Worm (Caenorhabditis elegans) whole organism, midembryonic: ENCODE data around the gene sre-16.

Experiments used
- T22C8.4 ChIP-seq: fragments of 200-800 bp; sonication (Bioruptor generic); IDR thresholded peaks from 2 replicates; pipeline ENCODE4 v1.3.6; 2022; ENCODE audit warnings: missing genetic modification characterization, missing compliant biosample characterization
- cog-1 ChIP-seq: sonication (generic microtip); optimal IDR thresholded peaks from 2 replicates; lab custom pipeline; 2016; ENCODE audit warnings: missing genetic modification characterization, missing compliant biosample characterization
- flt-1 ChIP-seq: fragments of 200-800 bp; sonication (Bioruptor generic); IDR thresholded peaks from 2 replicates; pipeline ENCODE4 v1.3.6; 2022; ENCODE audit warnings: missing genetic modification characterization, missing compliant biosample characterization
- klf-2 ChIP-seq: fragments of 200-800 bp; sonication (Bioruptor generic); conservative IDR thresholded peaks from 2 replicates; pipeline ENCODE4 v1.3.6; 2022; ENCODE audit warnings: missing genetic modification reagents, missing genetic modification characterization, missing compliant biosample characterization
- med-1 ChIP-seq: sonication (generic microtip); optimal IDR thresholded peaks from 2 replicates; lab custom pipeline; 2017; ENCODE audit warnings: missing genetic modification characterization, mild to moderate bottlenecking, missing compliant biosample characterization, antibody characterized with exemption, missing genetic modification reagents; ENCODE audit not compliant: insufficient read depth
- ref-1 ChIP-seq: fragments of 200-800 bp; sonication (Bioruptor generic); conservative IDR thresholded peaks from 2 replicates; pipeline ENCODE4 v1.3.6; 2022; ENCODE audit warnings: missing genetic modification reagents, missing genetic modification characterization, missing compliant biosample characterization
- tab-1 ChIP-seq: fragments of 200-800 bp; sonication (Bioruptor generic); IDR thresholded peaks from 2 replicates; pipeline ENCODE4 v1.3.6; 2022; ENCODE audit warnings: missing genetic modification characterization, missing compliant biosample characterization
- ztf-23 ChIP-seq: fragments of 200-800 bp; sonication (Bioruptor generic); IDR thresholded peaks from 2 replicates; pipeline ENCODE4 v1.3.6; 2022; ENCODE audit warnings: missing genetic modification reagents, missing genetic modification characterization, missing compliant biosample characterization
- ztf-29 ChIP-seq: fragments of 200-800 bp; sonication (Bioruptor generic); IDR thresholded peaks from 2 replicates; pipeline ENCODE4 v1.3.6; 2022; ENCODE audit warnings: missing genetic modification reagents, missing genetic modification characterization, missing compliant biosample characterization

Gene sre-16

ce11 chrIV:12217142-12217541 is 18.8 kb downstream of the sre-16 start:
- TF ChIP-seq ztf-23 (GFP tag; lab: Robert Waterston, UW) (no peak), tab-1 (no peak), flt-1 (GFP tag; lab: Robert Waterston, UW) (no peak)

- TF ChIP-seq ref-1 (GFP tag; lab: Robert Waterston, UW), result no peak
- TF ChIP-seq flt-1 (GFP tag; lab: Robert Waterston, UW), result no peak
- TF ChIP-seq med-1 (GFP tag; lab: Kevin White, UChicago), result no peak
- no peak for TF ChIP-seq tab-1
- no peak for TF ChIP-seq ztf-23 (GFP tag; lab: Robert Waterston, UW)
- TF ChIP-seq ztf-29, result no peak
These were observed 20.1 kb downstream of the sre-16 start, which contains the start of gene phy-2 for ce11 chrIV:12215762-12216295. TSS of gene phy-2 (minus strand) at chrIV:12215987.

ce11 chrIV:12212814-12213213 is 23.1 kb downstream of the sre-16 start:
- TF ChIP-seq ztf-29, result no peak
- TF ChIP-seq flt-1 (GFP tag; lab: Robert Waterston, UW), result no peak

- no peak for TF ChIP-seq tab-1
- TF ChIP-seq ztf-29, result no peak
- TF ChIP-seq ztf-23 (GFP tag; lab: Robert Waterston, UW), result no peak
These were observed 24.6 kb downstream of the sre-16 start for ce11 chrIV:12211292-12211691.

- TF ChIP-seq cog-1 (tag; lab: Kevin White, UChicago) (no peak), med-1 (GFP tag; lab: Kevin White, UChicago) (no peak), tab-1 (no peak), ztf-29 (no peak), ztf-23 (GFP tag; lab: Robert Waterston, UW) (no peak), T22C8.4 (GFP tag; lab: Robert Waterston, UW) (no peak), flt-1 (GFP tag; lab: Robert Waterston, UW) (no peak), klf-2 (no peak), ref-1 (GFP tag; lab: Robert Waterston, UW) (no peak)
These were observed 26.8 kb downstream of the sre-16 start, which contains the start of the genes marb-1 and F35G2.3 for ce11 chrIV:12208984-12209676. TSS of gene marb-1 (minus strand) at chrIV:12209010. TSS of gene F35G2.3 (plus strand) at chrIV:12209626.

- TF ChIP-seq flt-1 (GFP tag; lab: Robert Waterston, UW) (no peak), klf-2 (no peak), ref-1 (GFP tag; lab: Robert Waterston, UW) (no peak), tab-1 (no peak), med-1 (GFP tag; lab: Kevin White, UChicago) (no peak), ztf-23 (GFP tag; lab: Robert Waterston, UW) (no peak)
These were observed 28.0 kb downstream of the sre-16 start for ce11 chrIV:12207873-12208272.

ce11 chrIV:12207454-12207853 is 28.5 kb downstream of the sre-16 start:
- no peak for TF ChIP-seq ref-1 (GFP tag; lab: Robert Waterston, UW)
- no peak for TF ChIP-seq tab-1
- no peak for TF ChIP-seq klf-2
- TF ChIP-seq ztf-23 (GFP tag; lab: Robert Waterston, UW), result no peak
- TF ChIP-seq ztf-29, result no peak
- no peak for TF ChIP-seq cog-1 (tag; lab: Kevin White, UChicago)
- TF ChIP-seq T22C8.4 (GFP tag; lab: Robert Waterston, UW), result no peak
- no peak for TF ChIP-seq med-1 (GFP tag; lab: Kevin White, UChicago)
- no peak for TF ChIP-seq flt-1 (GFP tag; lab: Robert Waterston, UW)

- TF ChIP-seq cog-1 (tag; lab: Kevin White, UChicago) (no peak), flt-1 (GFP tag; lab: Robert Waterston, UW) (no peak), T22C8.4 (GFP tag; lab: Robert Waterston, UW) (no peak), klf-2 (no peak), ref-1 (GFP tag; lab: Robert Waterston, UW) (no peak), med-1 (GFP tag; lab: Kevin White, UChicago) (no peak), tab-1 (no peak), ztf-29 (no peak), ztf-23 (GFP tag; lab: Robert Waterston, UW) (no peak)
These were observed 31.9 kb downstream of the sre-16 start for ce11 chrIV:12203968-12204367.

ce11 chrIV:12202949-12203348 is 33.0 kb downstream of the sre-16 start, which contains the start of gene F35G2.1:
TSS of gene F35G2.1 (plus strand) at chrIV:12203249.
- TF ChIP-seq med-1 (GFP tag; lab: Kevin White, UChicago) (no peak), ref-1 (GFP tag; lab: Robert Waterston, UW) (no peak), klf-2 (no peak), ztf-23 (GFP tag; lab: Robert Waterston, UW) (no peak), flt-1 (GFP tag; lab: Robert Waterston, UW) (no peak), T22C8.4 (GFP tag; lab: Robert Waterston, UW) (no peak), cog-1 (tag; lab: Kevin White, UChicago) (no peak), ztf-29 (no peak), tab-1 (no peak)

- TF ChIP-seq T22C8.4 (GFP tag; lab: Robert Waterston, UW) (no peak), tab-1 (no peak), ztf-23 (GFP tag; lab: Robert Waterston, UW) (no peak), ztf-29 (no peak)
These were observed 33.9 kb downstream of the sre-16 start for ce11 chrIV:12202000-12202399.
